Worm (Caenorhabditis elegans) whole organism, L4 larva: ENCODE measurements around the gene W07G1.1.

Source experiments
- F49E8.2 ChIP-seq: sonication (generic microtip); optimal IDR thresholded peaks from 2 replicates; lab custom pipeline; 2016; ENCODE audit warnings: missing compliant biosample characterization, mild to moderate bottlenecking, missing genetic modification characterization, borderline replicate concordance
- T20F7.1 ChIP-seq: fragments of 200-800 bp; sonication (Bioruptor generic); optimal IDR thresholded peaks from 2 replicates; lab custom pipeline; 2018; ENCODE audit warnings: mild to moderate bottlenecking, missing genetic modification characterization, missing compliant biosample characterization
- ceh-20 ChIP-seq: fragments of 200-800 bp; sonication (Bioruptor generic); IDR thresholded peaks from 2 replicates; pipeline ENCODE4 v1.3.6; 2022; ENCODE audit warnings: missing genetic modification reagents, missing genetic modification characterization, missing compliant biosample characterization
- ces-1 ChIP-seq: fragments of 150-350 bp; sonication (generic microtip); optimal IDR thresholded peaks from 4 replicates; lab custom pipeline; 2014; ENCODE audit warnings: missing biosample characterization, missing genetic modification reagents, missing genetic modification characterization
- fkh-10 ChIP-seq: fragments of 150-350 bp; optimal IDR thresholded peaks from 2 replicates; lab custom pipeline; 2014; ENCODE audit warnings: missing biosample characterization, missing genetic modification reagents, missing genetic modification characterization
- jun-1 ChIP-seq: fragments of 150-350 bp; optimal IDR thresholded peaks from 2 replicates; lab custom pipeline; 2014; ENCODE audit warnings: missing biosample characterization, missing genetic modification reagents, missing genetic modification characterization
- lir-3 ChIP-seq: sonication (generic microtip); optimal IDR thresholded peaks from 2 replicates; lab custom pipeline; 2016; ENCODE audit warnings: mild to moderate bottlenecking, missing genetic modification characterization, missing compliant biosample characterization
- nhr-11 ChIP-seq: fragments of 150-350 bp; optimal IDR thresholded peaks from 2 replicates; lab custom pipeline; 2014; ENCODE audit warnings: missing biosample characterization, missing genetic modification characterization
- pqm-1 ChIP-seq: sonication (generic microtip); optimal IDR thresholded peaks from 2 replicates; lab custom pipeline; 2017; ENCODE audit warnings: missing biosample characterization, missing genetic modification characterization
- skn-1 ChIP-seq: fragments of 150-350 bp; optimal IDR thresholded peaks from 2 replicates; lab custom pipeline; 2014; ENCODE audit warnings: missing biosample characterization, missing genetic modification characterization
- unc-39 ChIP-seq: sonication (generic microtip); optimal IDR thresholded peaks from 2 replicates; lab custom pipeline; 2017; ENCODE audit warnings: missing biosample characterization, missing genetic modification characterization
- unc-62 ChIP-seq, 3 experiments: fragments of 150-350 bp in 1 of 3; sonication (generic microtip); optimal IDR thresholded peaks in 2 of 3; peaks in 1 of 3; 1 replicate in 1 of 3; 2 replicates in 2 of 3; lab custom pipeline; 2014 to 2017; ENCODE audit warnings: missing biosample characterization in 3 of 3, missing genetic modification characterization in 3 of 3, missing genetic modification reagents in 3 of 3, missing genotype in 1 of 3

ce11 chrII:13935907-13936306 is 3.5 kb downstream of the W07G1.1 start:
- TF ChIP-seq jun-1 (tag; lab: Kevin White, UChicago) (no peak), ces-1 (no peak), T20F7.1 (GFP tag; lab: Kevin White, UChicago) (no peak), lir-3 (tag; lab: Kevin White, UChicago) (no peak), skn-1 (tag; lab: Kevin White, UChicago) (no peak), fkh-10 (GFP tag; lab: Kevin White, UChicago) (no peak), ceh-20 (GFP tag; lab: Robert Waterston, UW) (no peak), F49E8.2 (tag; lab: Kevin White, UChicago) (no peak), nhr-11 (tag; lab: Kevin White, UChicago) (no peak), unc-39 (no peak), unc-62 (GFP tag; optimal IDR thresholded peaks at IDR 0.05 in 1 of 2; lab: Kevin White, UChicago) (peak in 1 of 2 experiments; percentile 23), unc-62 (tag; optimal IDR thresholded peaks at IDR 0.05; lab: Kevin White, UChicago) (no peak), pqm-1 (tag; lab: Kevin White, UChicago) (no peak)
